Worm (Caenorhabditis elegans): ENCODE results near the gene R05F9.7.
"Not testable (repeated sequence)": the region's sequence is repeated elsewhere in the genome, so short reads cannot be mapped to it uniquely, and the experiment has no call there.

Gene R05F9.7

DNA sequence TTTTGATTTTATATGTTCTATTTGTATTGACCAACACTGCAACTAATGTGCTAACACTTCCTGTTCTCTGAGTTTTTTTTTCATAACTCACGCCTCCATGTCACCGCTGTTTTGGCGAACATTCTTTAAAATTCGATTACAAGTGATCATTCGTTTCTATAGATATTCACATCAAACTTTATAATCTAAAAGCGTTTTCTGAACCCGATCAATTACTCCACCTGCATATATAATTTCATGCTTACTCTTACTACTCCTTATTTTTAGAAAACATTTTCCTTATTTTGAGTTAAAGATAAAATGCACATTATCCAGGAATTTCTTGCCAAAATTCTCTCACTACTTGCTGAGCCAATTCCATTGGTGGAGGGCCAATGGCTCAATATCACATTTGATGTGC, at the start of gene R05F9.7:
Gene R05F9.7 (plus strand): TSS at position 301 of the 400 bp plus-strand sequence.
- TF ChIP-seq zag-1 (tag; optimal IDR thresholded peaks at IDR 0.05) (no peak), ztf-1 (GFP tag; conservative IDR thresholded peaks at IDR 0.05) (no peak), sem-4 (tag; optimal IDR thresholded peaks at IDR 0.05) (no peak), skn-1 (tag; optimal IDR thresholded peaks at IDR 0.05) (no peak), ama-1 (optimal IDR thresholded peaks at IDR 0.05) (no peak), R02D3.7 (tag; optimal IDR thresholded peaks at IDR 0.05) (no peak), lin-11 (tag; optimal IDR thresholded peaks at IDR 0.05) (no peak), lsy-2 (tag; optimal IDR thresholded peaks at IDR 0.05) (no peak), Y55F3AM.14 (GFP tag; optimal IDR thresholded peaks at IDR 0.05) (no peak), nhr-11 (tag; optimal IDR thresholded peaks at IDR 0.05) (no peak), fos-1 (tag; optimal IDR thresholded peaks at IDR 0.05) (no peak), C34F6.9 (tag; optimal IDR thresholded peaks at IDR 0.05) (no peak), nhr-21 (tag; optimal IDR thresholded peaks at IDR 0.05) (no peak), crh-2 (tag; optimal IDR thresholded peaks at IDR 0.05) (no peak), nhr-77 (tag; optimal IDR thresholded peaks at IDR 0.05) (no peak), nhr-12 (tag; optimal IDR thresholded peaks at IDR 0.05) (no peak), unc-39 (tag; optimal IDR thresholded peaks at IDR 0.05) (no peak), mbf-1 (tag; optimal IDR thresholded peaks at IDR 0.05) (no peak), mab-5 (tag; optimal IDR thresholded peaks at IDR 0.05) (no peak), egl-27 (tag; optimal IDR thresholded peaks at IDR 0.05) (no peak)

DNA sequence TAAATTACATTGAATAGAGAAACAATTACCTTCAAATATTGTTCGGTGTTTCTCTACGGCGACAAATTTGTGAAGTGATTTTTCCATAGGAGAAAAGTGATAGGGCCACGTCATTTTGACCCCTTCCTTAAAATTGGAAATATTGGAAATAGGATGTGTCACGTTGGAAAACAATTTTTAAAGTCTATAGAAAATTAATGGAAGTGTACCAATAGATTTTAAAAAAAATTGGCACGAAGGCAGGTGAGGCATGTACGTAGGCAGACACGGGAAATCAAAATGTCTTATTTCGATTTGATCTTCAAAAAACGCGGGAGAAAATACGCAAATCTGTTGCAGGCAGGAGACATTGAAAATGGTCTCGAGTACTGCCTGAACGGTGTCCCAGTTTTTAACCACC, 48.4 kb upstream of the R05F9.7 start, which contains the start of gene C33F10.12:
Gene C33F10.12 (minus strand): TSS at position 101 of the 400 bp plus-strand sequence.
- TF ChIP-seq zag-1 (tag; optimal IDR thresholded peaks at IDR 0.05) (no peak), unc-39 (tag; optimal IDR thresholded peaks at IDR 0.05) (no peak), mdl-1 (tag; optimal IDR thresholded peaks at IDR 0.05) (no peak), nhr-6 (tag; optimal IDR thresholded peaks at IDR 0.05) (no peak), nhr-77 (tag; optimal IDR thresholded peaks at IDR 0.05) (no peak)

DNA sequence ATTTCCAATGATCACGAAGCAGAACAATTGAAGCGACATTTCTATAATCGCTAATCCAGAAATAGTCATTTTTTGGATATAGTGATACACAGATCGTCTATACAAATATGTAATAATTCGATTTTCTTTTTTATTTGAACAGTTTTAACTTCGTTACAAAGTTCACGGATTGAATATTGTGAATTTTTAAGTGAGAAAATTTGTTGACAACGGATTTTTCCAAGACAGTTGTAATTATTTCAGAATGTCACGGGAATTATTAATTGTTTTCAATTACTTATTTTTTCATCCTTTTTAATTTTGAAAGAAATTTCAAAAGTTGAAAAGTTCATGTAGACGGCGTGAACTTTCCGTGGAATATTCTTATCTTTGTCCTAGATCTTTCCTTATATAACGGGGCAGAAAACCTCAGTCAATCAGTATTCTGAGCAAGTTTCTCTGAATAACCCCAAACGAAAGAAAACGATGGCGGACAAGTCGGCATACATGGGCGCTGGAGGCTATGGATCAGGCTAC, 43.9 kb upstream of the R05F9.7 start, which contains the start of the genes T23B7.2 and nspd-4:
Gene T23B7.2 (minus strand): TSS at position 101 of the 516 bp plus-strand sequence.
Gene nspd-4 (plus strand): TSS at position 466 of the 516 bp plus-strand sequence.
- TF ChIP-seq elt-1, nhr-237, ZK546.5 (tag; optimal IDR thresholded peaks at IDR 0.05): not testable (repeated sequence)

DNA sequence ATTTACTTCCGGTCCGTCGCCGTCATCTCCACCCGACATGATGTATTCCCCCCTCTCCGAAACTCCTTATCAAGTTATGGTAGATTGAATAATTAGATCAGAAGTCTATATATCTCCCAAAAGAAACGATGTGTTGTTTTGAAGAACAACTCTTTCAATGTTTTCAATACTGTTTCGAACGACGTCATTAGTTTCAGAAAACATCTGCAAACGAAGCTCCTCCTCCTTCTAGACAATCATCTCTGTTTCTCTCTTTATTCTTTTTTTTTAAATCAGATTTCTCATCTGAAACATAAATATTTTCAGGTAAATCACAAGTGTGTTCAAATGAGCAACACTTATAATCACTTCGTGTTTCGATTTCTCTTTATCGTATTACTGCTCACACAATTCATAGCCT, 36.2 kb upstream of the R05F9.7 start, which contains the start of gene T23B7.3:
Gene T23B7.3 (plus strand): TSS at position 301 of the 400 bp plus-strand sequence.
- TF ChIP-seq elt-1 (tag; optimal IDR thresholded peaks at IDR 0.05) (no peak), blmp-1 (tag; optimal IDR thresholded peaks at IDR 0.05; ENCODE audit: insufficient read depth) (no peak), nhr-237 (tag; optimal IDR thresholded peaks at IDR 0.05) (no peak), snpc-4 (tag; optimal IDR thresholded peaks at IDR 0.05) (no peak), unc-62 (GFP tag; optimal IDR thresholded peaks at IDR 0.05) (no peak), sma-3 (GFP tag; optimal IDR thresholded peaks at IDR 0.05) (no peak)

DNA sequence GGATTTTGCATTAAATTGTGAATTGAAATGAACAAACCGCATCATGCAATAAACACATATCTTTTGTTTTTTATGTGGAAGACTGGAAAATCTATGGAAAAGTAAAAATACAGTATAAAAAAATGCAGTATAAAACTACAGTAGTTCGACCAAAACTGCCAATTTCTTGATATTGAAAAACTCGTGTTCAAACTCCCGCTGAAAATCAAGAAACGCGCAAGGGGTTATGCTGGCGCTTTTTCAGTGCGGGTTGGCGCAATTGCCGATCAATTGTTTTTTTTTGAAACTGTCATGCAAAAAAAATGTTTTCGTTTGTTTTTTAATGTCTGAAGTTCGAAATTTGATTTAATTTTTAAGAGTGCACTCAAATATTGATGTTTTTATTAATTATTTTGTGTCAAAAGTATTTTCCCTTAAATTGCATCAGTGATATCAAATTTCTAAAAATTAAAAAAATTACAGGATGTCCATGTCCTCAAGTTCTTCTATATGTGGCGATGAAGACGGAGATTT, 34.4 kb upstream of the R05F9.7 start, which contains the start of gene dnj-9:
Gene dnj-9 (plus strand): TSS at position 463 of the 513 bp plus-strand sequence.
- TF ChIP-seq R02D3.7 (tag; optimal IDR thresholded peaks at IDR 0.05) (peak; percentile 78), sma-9 (GFP tag; optimal IDR thresholded peaks at IDR 0.05) (peak; percentile 98), sma-9 (tag; optimal IDR thresholded peaks at IDR 0.05) (no peak), crh-2 (tag; optimal IDR thresholded peaks at IDR 0.05) (peak; percentile 96), ceh-82 (tag; optimal IDR thresholded peaks at IDR 0.05) (peak; percentile 43), snpc-4 (tag; optimal IDR thresholded peaks at IDR 0.05) (peak; percentile 84), ztf-11 (tag; optimal IDR thresholded peaks at IDR 0.05) (no peak), nhr-237 (tag; optimal IDR thresholded peaks at IDR 0.05) (peak; percentile 45), ama-1 (optimal IDR thresholded peaks at IDR 0.05) (peak; percentile 77), nhr-77 (tag; optimal IDR thresholded peaks at IDR 0.05) (peak; percentile 79), lin-11 (tag; optimal IDR thresholded peaks at IDR 0.05) (peak; percentile 90), peb-1 (tag; optimal IDR thresholded peaks at IDR 0.05) (no peak), C34F6.9 (tag; optimal IDR thresholded peaks at IDR 0.05) (peak; percentile 98), elt-3 (tag; optimal IDR thresholded peaks at IDR 0.05) (no peak), unc-55 (GFP tag; optimal IDR thresholded peaks at IDR 0.05) (peak; percentile 98), elt-1 (tag; optimal IDR thresholded peaks at IDR 0.05) (no peak), sem-4 (tag; optimal IDR thresholded peaks at IDR 0.05) (peak; percentile 95), unc-62 (GFP tag; optimal IDR thresholded peaks at IDR 0.05) (peak; percentile 63), blmp-1 (tag; optimal IDR thresholded peaks at IDR 0.05; ENCODE audit: insufficient read depth) (peak; percentile 77), nhr-21 (tag; optimal IDR thresholded peaks at IDR 0.05) (peak; percentile 93), lin-13 (GFP tag; optimal IDR thresholded peaks at IDR 0.05) (peak; percentile 95), fos-1 (tag; optimal IDR thresholded peaks at IDR 0.05) (peak; percentile 77), ceh-16 (tag; optimal IDR thresholded peaks at IDR 0.05) (peak; percentile 6), nhr-23 (tag; optimal IDR thresholded peaks at IDR 0.05) (no peak), skn-1 (tag; optimal IDR thresholded peaks at IDR 0.05) (peak; percentile 58), nhr-6 (tag; optimal IDR thresholded peaks at IDR 0.05) (peak; percentile 89), F13H6.1 (tag; optimal IDR thresholded peaks at IDR 0.05) (peak; percentile 96), ztf-1 (GFP tag; conservative IDR thresholded peaks at IDR 0.05) (no peak), lin-39 (tag; optimal IDR thresholded peaks at IDR 0.05) (no peak), lsy-2 (tag; optimal IDR thresholded peaks at IDR 0.05) (peak; percentile 95 to 96), mdl-1 (tag; optimal IDR thresholded peaks at IDR 0.05) (peak in 1 of 2 experiments; percentile 62), mab-5 (tag; optimal IDR thresholded peaks at IDR 0.05) (peak; percentile 93)
